Worm (Caenorhabditis elegans) whole organism, L1 larva: ENCODE results near the gene osg-1.
A peak's percentile ranks its signal among the peaks of the same experiment; 100 is the strongest.

Source experiments
- C04F5.9 ChIP-seq: sonication (generic microtip); optimal IDR thresholded peaks from 2 replicates; lab custom pipeline; 2016; ENCODE audit warnings: missing genetic modification characterization, missing compliant biosample characterization
- Y116A8C.19 ChIP-seq: sonication (generic microtip); optimal IDR thresholded peaks from 2 replicates; lab custom pipeline; 2016; ENCODE audit warnings: missing compliant biosample characterization, missing genetic modification characterization, borderline replicate concordance
- alr-1 ChIP-seq: fragments of 200-800 bp; sonication (Bioruptor generic); optimal IDR thresholded peaks from 2 replicates; lab custom pipeline; 2018; ENCODE audit warnings: borderline replicate concordance, mild to moderate bottlenecking, missing genetic modification characterization, missing compliant biosample characterization
- dpl-1 ChIP-seq, 3 experiments: fragments of 150-350 bp in 2 of 3; sonication (generic microtip) in 1 of 3; optimal IDR thresholded peaks; 2 replicates each; lab custom pipeline; 2014 to 2017; ENCODE audit warnings: missing biosample characterization in 3 of 3, missing genetic modification characterization in 3 of 3, missing genetic modification reagents in 3 of 3
- elt-2 ChIP-seq: sonication (generic microtip); optimal IDR thresholded peaks from 2 replicates; lab custom pipeline; 2016; ENCODE audit warnings: missing genetic modification characterization, mild to moderate bottlenecking, inconsistent platforms, missing compliant biosample characterization, missing genetic modification reagents
- fos-1 ChIP-seq: fragments of 150-350 bp; optimal IDR thresholded peaks from 2 replicates; lab custom pipeline; 2014; ENCODE audit warnings: missing biosample characterization, missing genetic modification characterization
- lsy-2 ChIP-seq, 2 experiments: fragments of 150-350 bp; optimal IDR thresholded peaks; 2 replicates each; lab custom pipeline; 2014; ENCODE audit warnings: missing biosample characterization in 2 of 2, missing genetic modification characterization in 2 of 2
- nhr-85 ChIP-seq: sonication (generic microtip); peaks from one replicate; lab custom pipeline; 2016; ENCODE audit warnings: missing genetic modification characterization, inconsistent platforms, missing compliant biosample characterization
- pag-3 ChIP-seq: sonication (generic microtip); optimal IDR thresholded peaks from 2 replicates; lab custom pipeline; 2017; ENCODE audit warnings: missing genetic modification characterization, mild to moderate bottlenecking, missing compliant biosample characterization, antibody characterized with exemption, borderline replicate concordance; ENCODE audit not compliant: insufficient read depth
- tbx-2 ChIP-seq: sonication (generic microtip); optimal IDR thresholded peaks from 2 replicates; lab custom pipeline; 2016; ENCODE audit warnings: missing genetic modification characterization, missing compliant biosample characterization
- unc-130 ChIP-seq: fragments of 150-350 bp; optimal IDR thresholded peaks from 2 replicates; lab custom pipeline; 2017; ENCODE audit warnings: missing biosample characterization, missing genetic modification characterization, inconsistent platforms
- vab-15 ChIP-seq: sonication (generic microtip); optimal IDR thresholded peaks from 2 replicates; lab custom pipeline; 2017; ENCODE audit warnings: missing genotype, mild to moderate bottlenecking, missing genetic modification characterization, missing compliant biosample characterization
- zag-1 ChIP-seq: fragments of 150-350 bp; optimal IDR thresholded peaks from 2 replicates; lab custom pipeline; 2014; ENCODE audit warnings: missing biosample characterization, missing genetic modification characterization

DNA sequence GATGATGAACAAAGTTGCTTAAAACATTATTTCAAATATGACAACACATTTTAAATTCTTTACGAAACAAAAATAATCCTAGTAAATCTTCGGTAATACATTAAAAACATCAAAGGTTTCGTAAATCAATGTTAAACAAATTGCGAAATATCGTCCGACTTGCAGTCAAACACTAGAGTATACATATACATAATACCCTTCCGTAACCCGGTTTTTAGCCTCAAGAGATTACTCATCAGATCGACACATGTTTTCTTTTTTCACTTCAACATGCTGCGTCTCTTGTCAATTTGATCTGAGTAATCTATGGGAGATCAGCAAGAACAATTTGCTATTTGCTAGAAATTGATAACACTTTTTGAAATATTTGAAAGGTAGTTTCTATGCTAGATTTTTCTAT is 59.0 kb downstream of the osg-1 start:
- TF ChIP-seq pag-3 (no peak), zag-1 (no peak), alr-1 (tag; lab: Kevin White, UChicago) (no peak), nhr-85 (tag; lab: Kevin White, UChicago) (no peak), unc-130 (tag; lab: Kevin White, UChicago) (no peak), tbx-2 (tag; lab: Kevin White, UChicago) (no peak), dpl-1 (GFP tag; optimal IDR thresholded peaks at IDR 0.05; lab: Kevin White, UChicago) (peak in 1 of 3 experiments; percentile 9), Y116A8C.19 (tag; lab: Kevin White, UChicago) (no peak), fos-1 (tag; lab: Kevin White, UChicago) (peak; percentile 30), lsy-2 (tag; optimal IDR thresholded peaks at IDR 0.05; lab: Kevin White, UChicago) (peak in 1 of 2 experiments; percentile 13), vab-15 (tag; lab: Kevin White, UChicago) (no peak), C04F5.9 (tag; lab: Kevin White, UChicago) (no peak), elt-2 (tag; lab: Kevin White, UChicago) (no peak)
